Worm (Caenorhabditis elegans) whole organism, L4/young adult: ENCODE data around the gene Y116A8B.1.

Source experiments
- W03F9.2 ChIP-seq: fragments of 150-350 bp; optimal IDR thresholded peaks from 2 replicates; lab custom pipeline; 2014; ENCODE audit warnings: missing biosample characterization, missing genetic modification characterization
- dao-5 ChIP-seq: sonication (generic microtip); optimal IDR thresholded peaks from 2 replicates; lab custom pipeline; 2016; ENCODE audit warnings: missing genotype, missing genetic modification characterization, moderate library complexity, missing compliant biosample characterization
- him-1 ChIP-seq: sonication (generic microtip); optimal IDR thresholded peaks from 2 replicates; lab custom pipeline; 2016; ENCODE audit warnings: missing genotype, missing genetic modification reagents, missing genetic modification characterization, missing compliant biosample characterization

Y116A8B.1 gene

DNA sequence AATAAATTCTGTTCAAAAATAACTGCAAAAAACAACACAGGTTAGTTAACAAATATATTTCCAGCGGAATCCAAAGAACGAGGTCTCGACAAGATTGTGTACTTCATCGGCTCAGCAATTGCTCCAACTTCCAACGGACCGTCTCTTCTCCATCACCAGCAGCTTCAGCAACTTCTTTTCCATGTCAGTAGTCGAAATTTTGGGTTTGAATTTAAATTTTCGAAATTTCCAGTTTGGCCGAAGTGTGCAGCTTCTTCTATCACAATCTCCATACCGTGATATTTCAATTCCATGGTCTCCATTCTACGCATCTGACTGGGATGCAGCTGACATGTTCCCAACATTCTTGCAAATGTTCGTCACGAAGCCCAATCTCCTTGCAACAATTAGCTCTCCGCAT lies 37.3 kb downstream of the Y116A8B.1 start:
- TF ChIP-seq W03F9.2 (no peak), him-1 (tag; lab: Kevin White, UChicago) (no peak), dao-5 (no peak)

DNA sequence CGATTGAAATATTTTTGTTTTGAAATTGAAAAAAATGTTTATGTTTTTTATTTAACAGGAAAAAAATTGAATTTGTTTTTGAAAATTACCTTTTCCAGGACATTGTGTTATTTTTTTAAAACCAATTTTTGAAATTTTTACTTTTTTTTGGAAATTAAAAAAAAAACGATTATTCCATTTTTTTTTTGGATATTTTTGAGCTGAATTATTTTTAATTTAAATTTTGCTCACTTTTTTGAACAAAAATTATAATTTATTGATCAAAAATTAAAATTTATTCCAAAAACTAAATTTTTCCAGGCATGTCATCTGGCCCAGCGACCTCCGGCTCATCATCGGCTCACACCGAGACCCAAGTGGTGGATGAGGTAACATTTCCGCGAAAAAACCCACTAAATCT lies 38.9 kb downstream of the Y116A8B.1 start, which contains the start of gene gtf-2E1:
Gene gtf-2E1 (plus strand): TSS at position 301 of the 400 bp plus-strand sequence.
- no peak for TF ChIP-seq dao-5
- no peak for TF ChIP-seq W03F9.2
- TF ChIP-seq him-1 (tag; lab: Kevin White, UChicago): no peak

DNA sequence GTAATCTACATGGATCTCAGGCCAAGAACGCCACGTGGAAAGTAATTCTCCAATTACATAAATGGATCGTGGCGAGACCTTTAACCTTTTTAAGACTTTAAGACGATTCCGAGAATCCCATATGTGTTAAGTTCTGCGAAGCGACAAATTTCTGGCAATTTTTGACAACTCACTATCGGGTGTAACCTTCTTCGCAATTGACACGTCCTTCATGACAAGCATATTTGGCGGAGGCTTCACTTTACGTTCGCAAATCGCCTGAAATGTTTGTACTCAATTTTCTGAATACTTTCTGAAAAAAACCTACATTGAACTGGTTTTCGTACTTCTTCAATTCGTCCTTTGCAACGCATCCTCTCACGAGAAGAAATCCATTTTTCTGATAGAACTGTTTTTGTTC lies 42.7 kb downstream of the Y116A8B.1 start:
- TF ChIP-seq him-1 (tag; lab: Kevin White, UChicago): no peak
- TF ChIP-seq dao-5: no peak
- TF ChIP-seq W03F9.2: no peak

DNA sequence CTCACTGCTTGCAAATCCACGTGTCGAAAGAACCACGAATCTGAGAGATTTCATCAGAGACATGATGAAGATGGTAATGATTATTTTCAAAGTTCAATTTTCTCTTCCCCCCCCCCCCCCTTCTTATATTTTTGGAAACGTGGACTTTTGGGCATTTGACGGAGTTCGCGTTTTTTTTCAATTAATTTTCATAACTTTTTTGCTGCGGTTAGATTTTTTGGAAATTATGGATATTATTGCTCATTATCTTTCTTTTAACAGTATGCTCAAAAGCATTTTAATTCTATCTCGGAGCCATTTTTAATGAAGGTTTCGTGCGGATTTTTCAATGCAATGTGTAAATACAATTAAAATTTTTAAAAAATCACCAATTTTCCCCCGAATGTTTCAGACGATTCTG lies 43.2 kb downstream of the Y116A8B.1 start, which contains the start of gene phyh-1:
Gene phyh-1 (minus strand): TSS at position 101 of the 400 bp plus-strand sequence.
- no peak for TF ChIP-seq dao-5
- TF ChIP-seq him-1 (tag; lab: Kevin White, UChicago): no peak
- no peak for TF ChIP-seq W03F9.2

DNA sequence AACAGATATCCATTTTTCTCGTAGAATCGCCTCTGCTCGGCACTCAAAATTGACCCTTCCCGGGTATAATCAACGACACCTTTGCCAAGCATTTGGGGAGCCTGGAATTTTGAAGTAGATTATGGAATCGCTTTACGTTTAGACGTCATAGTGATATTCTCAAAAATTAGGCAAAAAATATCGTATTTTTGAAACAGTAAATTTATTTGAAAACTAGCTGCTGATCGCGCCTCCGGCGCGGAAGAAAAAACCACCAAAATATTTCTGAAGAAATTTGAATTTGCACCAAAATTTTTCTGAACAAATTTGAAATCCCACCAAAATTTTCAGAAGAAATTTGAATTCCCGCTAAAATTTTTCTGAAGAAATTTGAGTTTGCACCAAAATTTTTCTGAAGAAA lies 46.2 kb downstream of the Y116A8B.1 start, which contains the start of gene ZK550.6:
Gene ZK550.6 (minus strand): TSS at position 101 of the 400 bp plus-strand sequence.
- TF ChIP-seq dao-5 (no peak), W03F9.2 (no peak), him-1 (tag; lab: Kevin White, UChicago) (no peak)

DNA sequence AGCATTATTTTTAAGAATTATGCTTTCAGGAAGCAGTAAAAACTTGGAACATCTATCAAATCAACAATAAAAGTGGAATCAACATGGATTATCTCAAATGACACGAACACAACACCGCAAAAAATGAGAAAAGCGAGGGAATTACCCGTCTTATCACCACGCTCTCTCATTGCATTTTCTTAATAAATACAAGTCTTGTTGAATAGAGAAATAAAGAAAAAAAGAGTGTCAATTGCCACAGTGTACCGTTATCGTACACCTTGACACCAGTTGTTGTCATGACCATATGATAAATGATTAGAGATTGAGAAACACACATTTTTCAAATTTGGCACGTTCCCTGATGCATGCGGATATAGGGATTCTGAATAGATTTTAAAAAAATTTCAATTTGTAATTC lies 47.6 kb downstream of the Y116A8B.1 start:
- TF ChIP-seq him-1 (tag; lab: Kevin White, UChicago) (no peak), dao-5 (no peak), W03F9.2 (no peak)

DNA sequence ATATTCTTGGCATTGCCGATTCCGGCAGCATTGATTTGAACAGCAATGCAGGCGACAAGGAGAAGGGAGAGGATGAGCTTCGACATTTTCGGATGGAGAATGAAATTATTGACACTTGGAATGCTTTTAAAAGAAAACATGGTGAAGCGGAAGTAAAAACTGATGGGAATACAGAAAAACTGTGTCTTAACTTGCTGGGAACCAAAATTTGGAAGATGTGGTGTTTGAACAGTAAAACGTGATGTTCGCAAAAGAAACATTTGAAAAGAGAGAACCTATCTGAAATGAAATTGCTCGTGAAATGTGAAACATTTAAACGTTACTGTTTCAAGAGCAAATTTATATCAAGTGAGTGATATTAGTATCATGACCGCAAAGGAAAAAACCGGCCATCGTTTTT lies 48.6 kb downstream of the Y116A8B.1 start, which contains the start of gene F26D10.13:
Gene F26D10.13 (minus strand): TSS at position 101 of the 400 bp plus-strand sequence.
- TF ChIP-seq W03F9.2 (no peak), him-1 (tag; lab: Kevin White, UChicago) (no peak), dao-5 (no peak)

DNA sequence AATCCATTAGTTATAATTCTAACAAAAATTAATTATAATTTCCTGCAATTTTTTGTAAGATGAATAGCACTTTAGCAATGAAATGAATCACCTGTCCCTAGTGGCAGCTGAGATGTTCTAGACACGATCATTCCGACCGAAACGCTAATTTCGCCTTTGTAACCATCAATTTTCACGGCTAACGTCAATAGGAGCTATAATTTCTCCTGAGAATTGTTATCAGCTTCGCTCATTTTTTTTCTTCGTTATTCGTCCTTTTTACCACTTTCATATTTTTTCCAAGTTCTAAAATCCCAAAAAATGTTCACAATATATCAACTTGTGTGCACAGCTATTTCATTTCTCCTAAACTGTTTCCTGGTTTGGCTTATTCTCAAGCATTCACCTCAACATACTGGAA lies 49.1 kb downstream of the Y116A8B.1 start, which contains the start of gene str-187:
Gene str-187 (plus strand): TSS at position 301 of the 400 bp plus-strand sequence.
- TF ChIP-seq W03F9.2 (no peak), him-1 (tag; lab: Kevin White, UChicago) (no peak), dao-5 (no peak)

DNA sequence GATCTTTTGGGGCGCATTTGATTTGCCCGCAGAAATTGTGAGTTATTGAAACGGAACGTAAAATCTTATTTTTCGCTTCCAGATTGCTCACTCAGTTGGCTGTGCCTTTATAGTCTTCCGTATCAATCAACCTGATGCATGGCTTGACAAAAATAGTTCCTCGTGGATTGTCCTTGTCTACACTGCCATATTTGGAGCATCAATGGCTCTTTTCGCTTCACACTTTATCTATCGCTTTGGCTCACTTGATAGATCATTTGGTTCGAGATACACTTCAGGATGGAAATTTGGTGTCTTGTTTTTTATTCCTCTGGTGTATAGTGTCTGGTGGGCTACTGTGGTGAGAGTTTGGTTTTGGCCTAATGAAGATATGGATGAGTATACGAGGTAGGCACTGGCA lies 49.6 kb downstream of the Y116A8B.1 start:
- TF ChIP-seq dao-5 (no peak), him-1 (tag; lab: Kevin White, UChicago) (no peak), W03F9.2 (no peak)
